Fruit fly (Drosophila melanogaster) whole organism, prepupa: Measurements from ENCODE around the gene CG10589.
A peak's percentile ranks its signal among the peaks of the same experiment; 100 is the strongest.

Source experiments
- CG10669 ChIP-seq: fragments of 200-800 bp; sonication (Bioruptor generic); optimal IDR thresholded peaks from 3 replicates; lab custom pipeline; 2018; ENCODE audit warnings: missing biosample characterization, mild to moderate bottlenecking, missing genetic modification characterization, moderate library complexity
- CG11902 ChIP-seq: fragments of 200-800 bp; sonication (Bioruptor generic); optimal IDR thresholded peaks from 3 replicates; lab custom pipeline; 2016; ENCODE audit warnings: missing biosample characterization, missing genetic modification characterization
- CG15336 ChIP-seq: fragments of 200-800 bp; sonication (Bioruptor generic); IDR thresholded peaks from 2 replicates; pipeline ENCODE4 v1.3.6; 2022; ENCODE audit warnings: missing biosample characterization, missing genetic modification characterization
- CG1621 ChIP-seq: fragments of 200-800 bp; sonication (Bioruptor generic); optimal IDR thresholded peaks from 3 replicates; lab custom pipeline; 2018; ENCODE audit warnings: missing biosample characterization, mild to moderate bottlenecking, missing genetic modification characterization
- CG31627 ChIP-seq: fragments of 200-800 bp; sonication (Bioruptor generic); optimal IDR thresholded peaks from 3 replicates; lab custom pipeline; 2016; ENCODE audit warnings: missing biosample characterization, missing genetic modification characterization
- CG32006 ChIP-seq: fragments of 200-800 bp; sonication (Bioruptor generic); optimal IDR thresholded peaks from 3 replicates; lab custom pipeline; 2017; ENCODE audit warnings: missing biosample characterization, mild to moderate bottlenecking, missing genetic modification characterization
- CG34406 ChIP-seq: fragments of 200-800 bp; sonication (Bioruptor generic); optimal IDR thresholded peaks from 3 replicates; lab custom pipeline; 2016; ENCODE audit warnings: missing biosample characterization, missing genetic modification characterization
- CG4318 ChIP-seq: fragments of 200-800 bp; sonication (Bioruptor generic); optimal IDR thresholded peaks from 3 replicates; lab custom pipeline; 2017; ENCODE audit warnings: missing biosample characterization, mild to moderate bottlenecking, missing genetic modification characterization
- CG6792 ChIP-seq: fragments of 200-800 bp; sonication (Bioruptor generic); optimal IDR thresholded peaks from 3 replicates; lab custom pipeline; 2016; ENCODE audit warnings: missing biosample characterization, missing genetic modification characterization
- CG6854 ChIP-seq: fragments of 200-800 bp; sonication (Bioruptor generic); optimal IDR thresholded peaks from 2 replicates; lab custom pipeline; 2017; ENCODE audit warnings: missing biosample characterization, mild to moderate bottlenecking, missing genetic modification characterization
- CG8119 ChIP-seq: fragments of 200-800 bp; sonication (Bioruptor generic); IDR thresholded peaks from 3 replicates; pipeline ENCODE4 v1.3.6; 2022; ENCODE audit warnings: missing biosample characterization, missing genetic modification characterization
- CG8319 ChIP-seq: fragments of 200-800 bp; sonication (Bioruptor generic); optimal IDR thresholded peaks from 3 replicates; lab custom pipeline; 2016; ENCODE audit warnings: missing biosample characterization, missing genetic modification characterization
- CG8632 ChIP-seq: fragments of 200-800 bp; sonication (Bioruptor generic); optimal IDR thresholded peaks from 3 replicates; lab custom pipeline; 2016; ENCODE audit warnings: missing biosample characterization, missing genetic modification characterization
- Eip75B ChIP-seq: fragments of 200-800 bp; sonication (Bioruptor generic); optimal IDR thresholded peaks from 3 replicates; lab custom pipeline; 2016; ENCODE audit warnings: missing biosample characterization, missing genetic modification characterization
- Eip78C ChIP-seq: fragments of 200-800 bp; sonication (Bioruptor generic); peaks from one replicate; lab custom pipeline; 2016; ENCODE audit warnings: missing biosample characterization, missing genetic modification characterization
- Eip93F ChIP-seq: fragments of 200-800 bp; sonication (Bioruptor generic); optimal IDR thresholded peaks from 2 replicates; lab custom pipeline; 2016; ENCODE audit warnings: missing biosample characterization, mild to moderate bottlenecking, missing genetic modification characterization
- Ets96B ChIP-seq: fragments of 200-800 bp; optimal IDR thresholded peaks from 2 replicates; lab custom pipeline; 2019; ENCODE audit warnings: missing biosample characterization, mild to moderate bottlenecking, missing genetic modification characterization, moderate library complexity
- Gug ChIP-seq: fragments of 200-800 bp; sonication (Bioruptor generic); IDR thresholded peaks from 2 replicates; pipeline ENCODE4 v1.3.6; 2022; ENCODE audit warnings: missing biosample characterization, missing genetic modification characterization
- OdsH ChIP-seq: fragments of 200-800 bp; sonication (Bioruptor generic); optimal IDR thresholded peaks from 3 replicates; lab custom pipeline; 2016; ENCODE audit warnings: missing biosample characterization, missing genetic modification characterization
- Smox ChIP-seq: fragments of 200-800 bp; sonication (Bioruptor generic); optimal IDR thresholded peaks from 3 replicates; lab custom pipeline; 2016; ENCODE audit warnings: missing biosample characterization, missing genetic modification characterization
- Sox15 ChIP-seq: fragments of 200-800 bp; sonication (Bioruptor generic); optimal IDR thresholded peaks from 3 replicates; lab custom pipeline; 2016; ENCODE audit warnings: missing biosample characterization, missing genetic modification characterization
- cyc ChIP-seq: fragments of 200-800 bp; sonication (Bioruptor generic); optimal IDR thresholded peaks from 3 replicates; lab custom pipeline; 2016; ENCODE audit warnings: missing biosample characterization, missing genetic modification characterization
- dac ChIP-seq: fragments of 200-800 bp; sonication (Bioruptor generic); optimal IDR thresholded peaks from 2 replicates; lab custom pipeline; 2017; ENCODE audit warnings: missing biosample characterization, mild to moderate bottlenecking, missing genetic modification characterization
- dsx ChIP-seq: fragments of 200-800 bp; optimal IDR thresholded peaks from 3 replicates; lab custom pipeline; 2019; ENCODE audit warnings: missing biosample characterization, mild to moderate bottlenecking, missing genetic modification characterization, moderate library complexity; ENCODE audit not compliant: poor library complexity, severe bottlenecking
- svp ChIP-seq: fragments of 200-800 bp; sonication (Bioruptor generic); peaks from one replicate; lab custom pipeline; 2016; ENCODE audit warnings: missing biosample characterization, missing genetic modification characterization
- vri ChIP-seq: fragments of 200-800 bp; sonication (Bioruptor generic); optimal IDR thresholded peaks from 3 replicates; lab custom pipeline; 2016; ENCODE audit warnings: missing biosample characterization, mild to moderate bottlenecking, missing genetic modification characterization

CG10589 gene

dm6 chr3L:20962455-20962854, 34.8 kb downstream of the CG10589 start, which contains the start of gene CG10587:
CG10587 (minus strand) TSS chr3L:20962555.
- TF ChIP-seq Gug (no peak), Ets96B (tag; lab: Kevin White, UChicago) (no peak), CG34406 (GFP tag; lab: Kevin White, UChicago) (no peak), CG4318 (no peak), CG11902 (GFP tag; lab: Kevin White, UChicago) (no peak), Sox15 (no peak), OdsH (GFP tag; lab: Kevin White, UChicago) (no peak), CG32006 (GFP tag; lab: Kevin White, UChicago) (no peak), dac (GFP tag; lab: Kevin White, UChicago) (no peak)

dm6 chr3L:20966662-20967061, 39.0 kb downstream of the CG10589 start, which contains the start of gene CG12983:
CG12983 (minus strand) TSS chr3L:20966762.
- no peak for TF ChIP-seq CG6854 (GFP tag; lab: Kevin White, UChicago)
- TF ChIP-seq, all 60 proteins: peak for 0

- no peak for TF ChIP-seq dac (GFP tag; lab: Kevin White, UChicago)
These were observed 42.9 kb downstream of the CG10589 start, which contains the start of gene CG33287 for dm6 chr3L:20970563-20970962. CG33287 (minus strand) TSS chr3L:20970663.

dm6 chr3L:20974600-20974999, 47.0 kb downstream of the CG10589 start, which contains the start of gene CG33286:
CG33286 (minus strand) TSS chr3L:20974700.
- TF ChIP-seq CG6792 (GFP tag; lab: Kevin White, UChicago), result no peak
- no peak for TF ChIP-seq dsx (GFP tag; lab: Kevin White, UChicago)
- TF ChIP-seq vri (GFP tag; lab: Kevin White, UChicago), result no peak
- TF ChIP-seq svp (GFP tag; lab: Kevin White, UChicago), result no peak
- no peak for TF ChIP-seq CG8632 (GFP tag; lab: Kevin White, UChicago)
- no peak for TF ChIP-seq CG31627 (GFP tag; lab: Kevin White, UChicago)
- TF ChIP-seq CG8119 (GFP tag; lab: Robert Waterston, UW), result no peak
- no peak for TF ChIP-seq Smox (GFP tag; lab: Kevin White, UChicago)
- no peak for TF ChIP-seq CG1621 (tag; lab: Kevin White, UChicago)
- no peak for TF ChIP-seq Eip93F
- no peak for TF ChIP-seq OdsH (GFP tag; lab: Kevin White, UChicago)
- no peak for TF ChIP-seq cyc (GFP tag; lab: Kevin White, UChicago)
- TF ChIP-seq CG6854 (GFP tag; lab: Kevin White, UChicago), result no peak
- no peak for TF ChIP-seq Eip78C (GFP tag; lab: Kevin White, UChicago)
- no peak for TF ChIP-seq CG8319 (GFP tag; lab: Kevin White, UChicago)

- TF ChIP-seq CG15336 (GFP tag; lab: Robert Waterston, UW) (no peak), CG10669 (GFP tag; lab: Kevin White, UChicago) (no peak), dac (GFP tag; lab: Kevin White, UChicago) (no peak)
These were observed 48.8 kb downstream of the CG10589 start for dm6 chr3L:20976383-20976782.

dm6 chr3L:20976967-20977720, 49.5 kb downstream of the CG10589 start:
- TF ChIP-seq CG32006 (GFP tag; lab: Kevin White, UChicago) (peak; percentile 26), Eip75B (GFP tag; lab: Kevin White, UChicago) (no peak)
- TF ChIP-seq, all 60 proteins: peak for 1
